Worm (Caenorhabditis elegans): ENCODE results near the gene str-20.

str-20 gene

DNA sequence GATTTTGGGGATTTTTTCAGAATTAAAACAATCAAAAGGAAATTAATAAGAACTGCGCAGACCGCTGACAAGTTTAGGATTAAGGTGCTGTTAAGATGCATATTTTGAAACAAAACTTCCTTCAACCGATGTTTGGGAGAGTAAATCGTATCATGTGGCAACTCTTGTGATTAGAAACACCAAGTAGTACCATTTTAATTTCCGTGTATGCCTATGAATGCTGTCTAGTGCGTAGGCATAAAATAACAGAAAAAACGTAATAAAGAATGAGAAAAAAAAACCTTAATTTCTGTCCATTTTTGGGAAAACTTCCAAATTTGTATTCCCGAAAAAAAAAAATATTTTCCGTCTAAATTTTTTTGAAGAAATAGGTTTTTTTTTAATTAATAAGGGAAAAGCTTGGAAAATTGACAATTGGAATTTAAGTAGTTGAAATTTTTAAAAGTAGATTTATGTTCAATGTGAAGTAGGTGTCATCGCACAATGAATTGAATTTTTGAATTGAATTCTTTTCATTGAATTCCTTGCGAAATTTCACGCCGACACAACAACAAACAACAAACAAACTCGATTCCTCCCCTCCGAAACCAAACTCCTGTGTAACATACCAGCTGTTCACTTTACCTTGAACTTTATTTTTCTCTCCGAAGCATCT lies 3.5 kb upstream of the str-20 start, which contains the start of the genes str-262 and srp-1:
Gene str-262, minus strand, starts transcription at position 101 of the 655 bp plus-strand sequence.
Gene srp-1, plus strand, starts transcription at position 605 of the 655 bp plus-strand sequence.
- TF ChIP-seq lin-13 (GFP tag; optimal IDR thresholded peaks at IDR 0.05), result no peak
- TF ChIP-seq isw-1 (GFP tag; IDR thresholded peaks at IDR 0.05), result no peak
- TF ChIP-seq egl-13 (tag; optimal IDR thresholded peaks at IDR 0.05), result no peak
- no peak for TF ChIP-seq unc-86 (tag; optimal IDR thresholded peaks at IDR 0.05)
- no peak for TF ChIP-seq pag-3 (tag; optimal IDR thresholded peaks at IDR 0.05; ENCODE audit: borderline replicate concordance, insufficient read depth)
- no peak for TF ChIP-seq pax-3 (tag; optimal IDR thresholded peaks at IDR 0.05)
- no peak for TF ChIP-seq lsy-2 (tag; optimal IDR thresholded peaks at IDR 0.05)
- TF ChIP-seq nhr-19 (GFP tag; conservative IDR thresholded peaks at IDR 0.05), result no peak
- no peak for TF ChIP-seq aha-1 (tag; optimal IDR thresholded peaks at IDR 0.05)
- TF ChIP-seq nhr-20 (tag; optimal IDR thresholded peaks at IDR 0.05), result no peak
- TF ChIP-seq ceh-8 (GFP tag; optimal IDR thresholded peaks at IDR 0.05), result no peak
- no peak for TF ChIP-seq snu-23 (GFP tag; optimal IDR thresholded peaks at IDR 0.05)
- TF ChIP-seq egl-27 (tag; optimal IDR thresholded peaks at IDR 0.05), result no peak
- no peak for TF ChIP-seq nhr-47 (tag; optimal IDR thresholded peaks at IDR 0.05)
- TF ChIP-seq mef-2 (tag; optimal IDR thresholded peaks at IDR 0.05), result no peak
- TF ChIP-seq ceh-88 (GFP tag; IDR thresholded peaks at IDR 0.05), result no peak
- no peak for TF ChIP-seq dpl-1 (GFP tag; optimal IDR thresholded peaks at IDR 0.05)

DNA sequence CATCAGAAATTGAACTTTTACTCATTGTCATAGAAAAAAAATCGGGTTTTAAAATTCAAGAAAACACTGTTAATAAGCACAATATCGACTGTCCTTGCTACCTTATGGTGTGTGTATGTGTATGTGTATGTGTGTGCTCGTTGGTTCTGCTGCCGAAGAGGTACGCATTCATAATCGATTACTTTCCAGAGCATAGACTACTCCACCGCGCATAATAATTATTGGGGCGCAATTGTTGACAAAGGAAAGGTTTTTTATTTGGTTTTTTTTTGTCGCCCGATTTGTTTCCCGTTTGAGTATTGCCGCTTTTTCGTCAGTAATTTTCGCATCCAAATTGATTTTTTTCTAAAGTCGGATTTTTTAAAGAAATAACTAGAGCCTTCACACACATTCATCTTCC lies 5.0 kb downstream of the str-20 start, which contains the start of gene C05E4.15:
Gene C05E4.15, minus strand, starts transcription at position 101 of the 400 bp plus-strand sequence.
- TF ChIP-seq snu-23 (GFP tag; optimal IDR thresholded peaks at IDR 0.05) (no peak), lin-35 (GFP tag; optimal IDR thresholded peaks at IDR 0.05) (no peak)

DNA sequence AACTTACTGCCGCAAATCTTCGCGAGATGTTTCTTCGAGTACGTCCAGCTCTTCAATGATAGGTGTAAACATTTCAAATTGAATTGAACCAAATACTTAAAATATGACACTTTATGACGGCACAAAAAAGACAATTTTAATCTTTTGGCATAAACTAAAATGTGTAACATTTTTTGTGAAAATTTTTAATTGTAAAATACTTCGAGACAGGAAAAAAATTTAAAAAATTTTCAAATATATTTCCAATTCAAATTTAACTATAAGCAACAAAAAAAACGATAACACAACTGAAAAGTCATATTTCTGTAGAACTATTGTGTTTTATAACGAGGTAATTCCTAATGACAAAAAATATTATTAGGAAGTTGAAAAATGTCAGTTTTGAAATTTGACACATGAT lies 5.6 kb downstream of the str-20 start, which contains the start of gene C05E4.12:
Gene C05E4.12, minus strand, starts transcription at position 101 of the 400 bp plus-strand sequence.
- TF ChIP-seq lin-14 (GFP tag; optimal IDR thresholded peaks at IDR 0.05) (no peak), snpc-4 (tag; optimal IDR thresholded peaks at IDR 0.05) (no peak), irx-1 (tag; optimal IDR thresholded peaks at IDR 0.05) (no peak), pqm-1 (tag; optimal IDR thresholded peaks at IDR 0.05) (no peak), lin-13 (GFP tag; optimal IDR thresholded peaks at IDR 0.05) (no peak), mep-1 (tag; optimal IDR thresholded peaks at IDR 0.05) (no peak), Y116A8C.19 (tag; optimal IDR thresholded peaks at IDR 0.05; ENCODE audit: borderline replicate concordance) (no peak), nhr-71 (tag; optimal IDR thresholded peaks at IDR 0.05) (no peak), F16B12.6 (tag; optimal IDR thresholded peaks at IDR 0.05) (no peak), nhr-77 (tag; optimal IDR thresholded peaks at IDR 0.05) (no peak), sox-4 (tag; optimal IDR thresholded peaks at IDR 0.05) (no peak), lin-39 (tag; optimal IDR thresholded peaks at IDR 0.05) (no peak), tlp-1 (tag; optimal IDR thresholded peaks at IDR 0.05) (no peak), lsy-2 (tag; optimal IDR thresholded peaks at IDR 0.05) (no peak), nhr-28 (tag; optimal IDR thresholded peaks at IDR 0.05) (no peak), unc-62 (GFP tag; optimal IDR thresholded peaks at IDR 0.05) (no peak), dsc-1 (tag; optimal IDR thresholded peaks at IDR 0.05) (no peak), jun-1 (tag; optimal IDR thresholded peaks at IDR 0.05) (no peak)

DNA sequence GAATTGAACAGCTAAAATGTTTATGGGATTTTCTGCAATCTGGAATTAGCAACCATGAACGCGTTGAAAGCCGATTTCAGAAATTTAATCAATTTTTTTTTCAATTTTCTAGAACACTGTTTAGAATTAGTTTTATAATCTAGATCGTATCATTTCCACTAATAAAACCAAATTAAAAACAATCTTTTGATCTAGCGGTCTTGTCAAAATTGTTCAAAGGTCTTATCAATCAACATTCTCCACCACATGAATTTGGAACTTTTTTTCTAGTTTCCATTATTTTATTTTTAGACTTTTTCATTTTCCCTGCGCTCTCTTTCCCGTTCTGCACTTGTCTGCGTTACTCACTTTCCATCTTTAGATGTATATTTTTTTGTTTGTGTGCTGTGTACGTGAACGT lies 6.1 kb downstream of the str-20 start, which contains the start of gene srp-2:
Gene srp-2, plus strand, starts transcription at position 301 of the 400 bp plus-strand sequence.
- TF ChIP-seq nhr-84 (tag; optimal IDR thresholded peaks at IDR 0.05), result no peak
- no peak for TF ChIP-seq ces-1 (GFP tag; optimal IDR thresholded peaks at IDR 0.05)
- no peak for TF ChIP-seq lin-39 (tag; optimal IDR thresholded peaks at IDR 0.05)
- TF ChIP-seq snu-23 (GFP tag; optimal IDR thresholded peaks at IDR 0.05), result no peak
- no peak for TF ChIP-seq ceh-63 (GFP tag; optimal IDR thresholded peaks at IDR 0.05)
- no peak for TF ChIP-seq C16A3.4 (tag; optimal IDR thresholded peaks at IDR 0.05)
- TF ChIP-seq nhr-12 (tag; optimal IDR thresholded peaks at IDR 0.05), result no peak
- no peak for TF ChIP-seq pax-3 (tag; optimal IDR thresholded peaks at IDR 0.05)
- no peak for TF ChIP-seq ets-5 (GFP tag; IDR thresholded peaks at IDR 0.05)
- no peak for TF ChIP-seq efl-3 (GFP tag; optimal IDR thresholded peaks at IDR 0.05)
- no peak for TF ChIP-seq hlh-4 (tag; optimal IDR thresholded peaks at IDR 0.05)
- no peak for TF ChIP-seq nhr-85 (tag)
- TF ChIP-seq ama-1 (optimal IDR thresholded peaks at IDR 0.05), result no peak
- TF ChIP-seq nhr-76 (tag; optimal IDR thresholded peaks at IDR 0.05), result no peak
- no peak for TF ChIP-seq mep-1 (tag; optimal IDR thresholded peaks at IDR 0.05)
- no peak for TF ChIP-seq nhr-19 (GFP tag; conservative IDR thresholded peaks at IDR 0.05)
- no peak for TF ChIP-seq lir-3 (tag; optimal IDR thresholded peaks at IDR 0.05; ENCODE audit: poor library complexity)
